Worm (Caenorhabditis elegans): ENCODE measurements around the gene Y45G12C.1.
"Not testable (repeated sequence)": the region's sequence is repeated elsewhere in the genome, so short reads cannot be mapped to it uniquely, and the experiment has no call there.

Gene Y45G12C.1

DNA sequence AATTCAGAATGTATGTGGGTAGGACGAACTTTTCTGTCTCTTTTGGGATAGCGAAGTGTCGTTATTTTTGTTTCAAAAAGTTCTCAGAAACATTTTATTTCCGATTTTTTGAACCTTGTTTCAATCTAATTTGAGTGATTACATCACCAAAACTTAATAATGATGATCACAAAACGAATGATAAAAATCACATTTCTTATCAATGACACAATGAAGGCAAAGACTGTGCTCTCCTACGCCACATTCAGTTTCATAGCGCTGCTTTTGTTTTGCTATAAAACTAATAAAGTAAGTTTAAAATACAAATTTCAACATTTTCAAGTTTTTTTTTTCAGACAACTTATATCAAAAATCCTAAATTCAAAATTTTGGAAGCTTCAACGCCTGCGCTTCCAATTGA, at the start of gene Y45G12C.1:
Gene Y45G12C.1 (plus strand): TSS at position 159 of the 400 bp plus-strand sequence.
- TF ChIP-seq sptf-1 (tag; optimal IDR thresholded peaks at IDR 0.05) (no peak), zip-8 (tag; optimal IDR thresholded peaks at IDR 0.05) (no peak), unc-62 (GFP tag; optimal IDR thresholded peaks at IDR 0.05) (no peak), lin-32 (GFP tag; optimal IDR thresholded peaks at IDR 0.05) (no peak), elt-1 (tag; optimal IDR thresholded peaks at IDR 0.05; ENCODE audit: borderline replicate concordance, insufficient read depth) (no peak), nhr-76 (tag; optimal IDR thresholded peaks at IDR 0.05) (no peak), cnd-1 (tag; optimal IDR thresholded peaks at IDR 0.05) (no peak), mab-5 (tag; optimal IDR thresholded peaks at IDR 0.05) (no peak), M03D4.4 (tag; optimal IDR thresholded peaks at IDR 0.05) (no peak), unc-120 (tag; optimal IDR thresholded peaks at IDR 0.05; ENCODE audit: poor library complexity, severe bottlenecking) (no peak), ceh-83 (GFP tag; optimal IDR thresholded peaks at IDR 0.05) (no peak), lin-13 (tag; optimal IDR thresholded peaks at IDR 0.05) (no peak), drap-1 (GFP tag; optimal IDR thresholded peaks at IDR 0.05) (no peak), bed-3 (GFP tag; optimal IDR thresholded peaks at IDR 0.05) (no peak), mep-1 (tag; optimal IDR thresholded peaks at IDR 0.05) (no peak), ham-2 (GFP tag; optimal IDR thresholded peaks at IDR 0.05) (no peak), nhr-2 (tag; optimal IDR thresholded peaks at IDR 0.05) (no peak), lsy-2 (tag; optimal IDR thresholded peaks at IDR 0.05) (no peak), ceh-39 (tag; optimal IDR thresholded peaks at IDR 0.05) (no peak), blmp-1 (tag; optimal IDR thresholded peaks at IDR 0.05) (no peak)

DNA sequence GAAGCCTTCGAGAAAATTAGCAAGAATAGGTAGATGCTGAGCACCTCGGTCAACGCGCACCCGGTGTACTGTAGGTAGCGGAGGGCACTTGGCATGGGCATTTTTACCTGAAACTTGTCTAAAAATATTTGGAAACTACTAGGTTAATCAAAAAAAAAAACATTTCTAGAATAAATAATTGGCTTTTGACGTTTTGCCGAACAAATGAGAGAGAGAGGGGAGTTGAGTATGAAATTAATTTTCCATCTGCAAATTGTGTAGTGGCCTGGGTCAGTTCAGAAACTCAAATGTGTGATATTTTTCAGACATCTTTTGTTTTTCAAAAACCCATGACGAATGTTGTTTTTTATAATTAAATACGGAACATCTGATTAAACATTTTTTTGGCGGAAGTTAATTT, 29.2 kb upstream of the Y45G12C.1 start, which contains the start of gene Y45G12C.10:
Gene Y45G12C.10 (minus strand): TSS at position 101 of the 400 bp plus-strand sequence.
- TF ChIP-seq mab-5, nhr-28, nhr-12 (tag; optimal IDR thresholded peaks at IDR 0.05): not testable (repeated sequence)

DNA sequence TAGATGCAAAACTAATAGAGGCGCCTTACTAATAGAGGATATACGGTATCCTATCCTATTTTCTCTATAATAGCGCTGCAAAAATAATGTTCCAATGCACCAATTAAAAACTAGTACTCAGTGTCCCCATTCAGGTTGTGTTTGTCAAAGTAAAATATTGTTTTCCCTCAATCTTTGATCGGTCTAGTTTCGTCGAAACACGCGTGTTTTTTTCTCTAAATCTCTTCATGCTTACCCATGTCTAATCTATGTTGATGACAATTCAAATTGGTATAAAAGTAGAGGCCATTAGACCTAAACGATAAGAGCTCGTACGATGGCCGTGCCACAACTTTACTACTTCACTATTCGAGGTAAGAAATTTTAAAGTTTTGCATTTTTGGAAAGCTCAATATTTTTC, 4.1 kb upstream of the Y45G12C.1 start, which contains the start of gene gst-10:
Gene gst-10 (plus strand): TSS at position 301 of the 400 bp plus-strand sequence.
- not testable (repeated sequence) for TF ChIP-seq cnd-1 (tag; optimal IDR thresholded peaks at IDR 0.05); drap-1 (GFP tag; optimal IDR thresholded peaks at IDR 0.05); ceh-43 (GFP tag; optimal IDR thresholded peaks at IDR 0.05)

DNA sequence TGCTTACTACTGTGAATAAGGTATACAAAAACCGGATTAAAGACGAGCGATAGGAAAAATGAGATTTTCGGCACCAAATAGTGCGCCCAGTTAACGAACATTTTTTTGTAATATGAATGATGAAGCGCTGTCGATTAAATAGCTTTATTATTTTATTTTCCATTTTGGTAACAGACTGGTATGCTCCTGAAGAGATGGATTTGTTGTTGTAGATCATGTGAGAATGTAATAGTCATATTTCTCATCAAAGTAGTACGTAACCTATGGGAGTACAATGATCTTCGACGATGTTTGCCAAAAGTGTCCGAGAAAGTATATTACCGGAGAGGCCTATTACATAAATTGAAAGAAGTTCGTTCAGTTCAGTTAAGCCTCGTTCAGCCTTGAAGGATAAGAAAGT, 5.2 kb downstream of the Y45G12C.1 start, which contains the start of gene srj-19:
Gene srj-19 (minus strand): TSS at position 101 of the 400 bp plus-strand sequence.
- no peak for TF ChIP-seq ceh-39 (tag; optimal IDR thresholded peaks at IDR 0.05)
- TF ChIP-seq cnd-1 (tag; optimal IDR thresholded peaks at IDR 0.05), result no peak
- TF ChIP-seq nhr-76 (tag; optimal IDR thresholded peaks at IDR 0.05), result no peak
- TF ChIP-seq tbx-8 (GFP tag; optimal IDR thresholded peaks at IDR 0.05), result no peak
- no peak for TF ChIP-seq nhr-12 (tag; optimal IDR thresholded peaks at IDR 0.05)
- TF ChIP-seq drap-1 (GFP tag; optimal IDR thresholded peaks at IDR 0.05), result no peak
- no peak for TF ChIP-seq pha-4 (tag; optimal IDR thresholded peaks at IDR 0.05)
- TF ChIP-seq lin-13 (tag; optimal IDR thresholded peaks at IDR 0.05), result no peak
- TF ChIP-seq lsy-2 (tag; optimal IDR thresholded peaks at IDR 0.05), result no peak
- TF ChIP-seq zip-8 (tag; optimal IDR thresholded peaks at IDR 0.05), result no peak
- no peak for TF ChIP-seq ces-1 (GFP tag; optimal IDR thresholded peaks at IDR 0.05)
- TF ChIP-seq lin-32 (GFP tag; optimal IDR thresholded peaks at IDR 0.05), result no peak
- TF ChIP-seq snpc-4 (tag; optimal IDR thresholded peaks at IDR 0.05), result no peak
- TF ChIP-seq mls-2 (tag; optimal IDR thresholded peaks at IDR 0.05), result no peak
- TF ChIP-seq blmp-1 (tag; optimal IDR thresholded peaks at IDR 0.05), result no peak
- no peak for TF ChIP-seq nhr-28 (tag; optimal IDR thresholded peaks at IDR 0.05)

DNA sequence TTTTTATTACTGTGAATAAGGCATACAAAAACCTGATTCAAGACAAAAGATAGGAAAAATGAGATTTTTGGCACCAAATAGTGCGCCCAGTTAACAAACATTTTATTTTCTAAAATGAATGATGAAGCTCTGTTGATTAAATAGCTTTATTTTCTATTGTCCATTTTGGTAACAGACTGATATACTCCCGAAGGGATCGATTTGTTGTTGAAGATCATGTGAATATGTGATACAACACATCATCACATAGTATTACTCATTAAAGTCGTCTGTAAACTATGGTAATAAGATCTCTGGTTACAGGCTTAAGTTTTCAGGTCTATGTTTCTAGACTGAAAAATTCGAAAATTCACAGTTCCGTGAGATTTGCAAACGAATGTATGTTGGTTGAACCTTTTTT, 7.6 kb downstream of the Y45G12C.1 start, which contains the start of gene srj-20:
Gene srj-20 (minus strand): TSS at position 101 of the 400 bp plus-strand sequence.
- no peak for TF ChIP-seq ceh-83 (GFP tag; optimal IDR thresholded peaks at IDR 0.05)

DNA sequence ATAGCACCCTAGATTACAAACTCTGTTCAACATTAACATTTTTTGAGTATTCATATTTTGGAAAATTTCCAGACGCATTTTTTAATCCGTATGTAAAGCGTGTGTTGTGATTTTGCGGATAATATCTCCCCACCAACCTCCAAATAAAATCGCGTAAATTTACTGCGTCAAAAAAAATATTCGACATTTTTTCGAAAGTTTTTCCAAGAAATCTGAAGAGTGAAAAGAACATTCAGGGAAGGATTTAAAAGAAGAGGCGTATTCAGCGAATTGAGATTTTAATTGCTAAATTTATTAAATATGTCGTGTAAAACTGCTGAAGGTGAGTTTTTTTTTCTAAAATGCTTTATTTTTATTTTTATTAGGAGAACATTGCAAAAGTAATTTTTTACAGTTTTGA, 8.4 kb downstream of the Y45G12C.1 start, which contains the start of gene nhr-290:
Gene nhr-290 (plus strand): TSS at position 301 of the 400 bp plus-strand sequence.
- no peak for TF ChIP-seq snpc-4 (tag; optimal IDR thresholded peaks at IDR 0.05)
- TF ChIP-seq ceh-83 (GFP tag; optimal IDR thresholded peaks at IDR 0.05), result no peak
- no peak for TF ChIP-seq unc-120 (tag; optimal IDR thresholded peaks at IDR 0.05; ENCODE audit: poor library complexity, severe bottlenecking)
- TF ChIP-seq M03D4.4 (tag; optimal IDR thresholded peaks at IDR 0.05), result no peak
- no peak for TF ChIP-seq nhr-237 (tag; optimal IDR thresholded peaks at IDR 0.05)
- no peak for TF ChIP-seq tbx-8 (GFP tag; optimal IDR thresholded peaks at IDR 0.05)
- no peak for TF ChIP-seq mep-1 (tag; optimal IDR thresholded peaks at IDR 0.05)
- TF ChIP-seq sptf-1 (tag; optimal IDR thresholded peaks at IDR 0.05), result no peak
- no peak for TF ChIP-seq sem-2 (GFP tag; optimal IDR thresholded peaks at IDR 0.05)
- TF ChIP-seq bed-3 (GFP tag; optimal IDR thresholded peaks at IDR 0.05), result no peak
- no peak for TF ChIP-seq lin-32 (GFP tag; optimal IDR thresholded peaks at IDR 0.05)
- TF ChIP-seq drap-1 (GFP tag; optimal IDR thresholded peaks at IDR 0.05), result no peak

Data from whole organism, mixed stage, embryonic.